Worm (Caenorhabditis elegans) whole organism, late embryonic: ENCODE data around the gene nemp-1.

Experiments
- C08G9.2 ChIP-seq: sonication (generic microtip); optimal IDR thresholded peaks from 2 replicates; lab custom pipeline; 2016; ENCODE audit warnings: mild to moderate bottlenecking, missing genetic modification characterization, moderate library complexity, missing compliant biosample characterization
- T23F11.4 ChIP-seq: fragments of 200-800 bp; sonication (Bioruptor generic); optimal IDR thresholded peaks from 2 replicates; lab custom pipeline; 2018; ENCODE audit warnings: mild to moderate bottlenecking, missing genetic modification characterization, missing compliant biosample characterization
- ahr-1 ChIP-seq: sonication (generic microtip); optimal IDR thresholded peaks from 2 replicates; lab custom pipeline; 2016; ENCODE audit warnings: missing genetic modification characterization, missing compliant biosample characterization
- ceh-34 ChIP-seq: sonication (generic microtip); optimal IDR thresholded peaks from 2 replicates; lab custom pipeline; 2016; ENCODE audit warnings: mild to moderate bottlenecking, missing genetic modification characterization, missing compliant biosample characterization
- ceh-45 ChIP-seq: fragments of 200-800 bp; sonication (Bioruptor generic); IDR thresholded peaks from 2 replicates; pipeline ENCODE4 v1.3.6; 2022; ENCODE audit warnings: missing genetic modification reagents, missing genetic modification characterization, missing compliant biosample characterization
- dve-1 ChIP-seq: sonication (generic microtip); optimal IDR thresholded peaks from 2 replicates; lab custom pipeline; 2017; ENCODE audit warnings: antibody characterized with exemption, mild to moderate bottlenecking, missing genetic modification characterization, missing compliant biosample characterization
- lim-6 ChIP-seq: sonication (generic microtip); optimal IDR thresholded peaks from 2 replicates; lab custom pipeline; 2016; ENCODE audit warnings: missing genetic modification characterization, missing compliant biosample characterization
- nhr-11 ChIP-seq: fragments of 150-350 bp; optimal IDR thresholded peaks from 2 replicates; lab custom pipeline; 2014; ENCODE audit warnings: missing biosample characterization, missing genetic modification characterization
- pat-9 ChIP-seq: fragments of 200-800 bp; sonication (Bioruptor generic); optimal IDR thresholded peaks from 2 replicates; lab custom pipeline; 2018; ENCODE audit warnings: mild to moderate bottlenecking, missing genetic modification characterization, moderate library complexity, missing compliant biosample characterization
- pha-4 ChIP-seq: fragments of 150-350 bp; optimal IDR thresholded peaks from 2 replicates; lab custom pipeline; 2018; ENCODE audit warnings: missing biosample characterization, missing genetic modification reagents, missing genetic modification characterization
- pros-1 ChIP-seq: fragments of 150-350 bp; optimal IDR thresholded peaks from 2 replicates; lab custom pipeline; 2014; ENCODE audit warnings: missing biosample characterization, missing genetic modification reagents, missing genetic modification characterization
- ztf-16 ChIP-seq: sonication (generic microtip); optimal IDR thresholded peaks from 2 replicates; lab custom pipeline; 2017; ENCODE audit warnings: missing genetic modification characterization, missing compliant biosample characterization

DNA sequence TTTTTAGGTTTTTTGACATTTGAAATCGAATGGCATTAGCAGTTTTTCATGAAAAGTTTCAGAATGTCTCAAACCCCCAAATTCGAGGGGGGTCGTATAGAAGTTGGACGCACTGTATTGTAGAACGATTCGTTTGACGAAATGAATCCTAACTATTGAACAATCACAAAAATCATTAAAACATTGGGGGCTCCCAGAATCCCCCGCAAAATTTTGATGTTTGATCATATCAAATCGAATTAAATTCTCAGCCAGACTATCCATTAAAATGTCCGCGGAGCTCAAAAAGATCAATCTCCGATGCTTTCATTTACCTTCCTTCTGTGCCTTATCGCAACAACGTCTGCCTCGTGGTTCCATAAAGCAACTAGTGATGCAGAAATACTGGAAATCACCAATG is 16.3 kb downstream of the nemp-1 start, which contains the start of gene F30H5.5:
- TF ChIP-seq dve-1 (tag; lab: Kevin White, UChicago): no peak
- TF ChIP-seq C08G9.2 (tag; lab: Kevin White, UChicago): no peak
- TF ChIP-seq pha-4: no peak
- no peak for TF ChIP-seq ahr-1
- TF ChIP-seq ztf-16 (tag; lab: Kevin White, UChicago): no peak
- no peak for TF ChIP-seq nhr-11
- no peak for TF ChIP-seq ceh-34 (tag; lab: Kevin White, UChicago)
- no peak for TF ChIP-seq pat-9
- no peak for TF ChIP-seq ceh-45 (GFP tag; lab: Robert Waterston, UW)
- no peak for TF ChIP-seq pros-1 (tag; lab: Kevin White, UChicago)
- TF ChIP-seq T23F11.4: no peak
- no peak for TF ChIP-seq lim-6 (tag; lab: Kevin White, UChicago)
